Fruit fly (Drosophila melanogaster) whole organism, adult: ENCODE results near the gene CG33648.

Experiments
- CG11617 ChIP-seq: fragments of 200-800 bp; sonication (Bioruptor generic); optimal IDR thresholded peaks from 2 replicates; lab custom pipeline; 2017; ENCODE audit warnings: mild to moderate bottlenecking, missing biosample characterization, missing genetic modification reagents, missing genetic modification characterization
- CG12768 ChIP-seq: fragments of 200-800 bp; sonication (Bioruptor generic); optimal IDR thresholded peaks from 2 replicates; lab custom pipeline; 2017; ENCODE audit warnings: missing biosample characterization, missing genetic modification characterization, mild to moderate bottlenecking, moderate library complexity, missing genetic modification reagents
- CG14711 ChIP-seq: fragments of 200-800 bp; sonication (Bioruptor generic); optimal IDR thresholded peaks from 2 replicates; lab custom pipeline; 2018; ENCODE audit warnings: missing biosample characterization, mild to moderate bottlenecking, missing genetic modification characterization, moderate library complexity
- CG1620 ChIP-seq: fragments of 200-800 bp; sonication (Bioruptor generic); optimal IDR thresholded peaks from 2 replicates; lab custom pipeline; 2016; ENCODE audit warnings: missing biosample characterization, missing genetic modification characterization
- CG33017 ChIP-seq: fragments of 200-800 bp; sonication (Bioruptor generic); optimal IDR thresholded peaks from 2 replicates; lab custom pipeline; 2018; ENCODE audit warnings: missing biosample characterization, mild to moderate bottlenecking, missing genetic modification characterization, moderate library complexity
- CG5204 ChIP-seq: fragments of 200-800 bp; sonication (Bioruptor generic); optimal IDR thresholded peaks from 2 replicates; lab custom pipeline; 2016; ENCODE audit warnings: missing biosample characterization, missing genetic modification characterization
- CG7045 ChIP-seq: fragments of 200-800 bp; sonication (Bioruptor generic); optimal IDR thresholded peaks from 2 replicates; lab custom pipeline; 2017; ENCODE audit warnings: missing biosample characterization, mild to moderate bottlenecking, missing genetic modification characterization
- CG7101 ChIP-seq: fragments of 200-800 bp; sonication (Bioruptor generic); optimal IDR thresholded peaks from 2 replicates; lab custom pipeline; 2018; ENCODE audit warnings: missing biosample characterization, mild to moderate bottlenecking, missing genetic modification characterization, moderate library complexity
- Clk ChIP-seq: fragments of 200-800 bp; sonication (Bioruptor generic); optimal IDR thresholded peaks from 2 replicates; lab custom pipeline; 2017; ENCODE audit warnings: missing biosample characterization, missing genetic modification characterization
- Crg-1 ChIP-seq: fragments of 200-800 bp; sonication (Bioruptor generic); optimal IDR thresholded peaks from 2 replicates; lab custom pipeline; 2016; ENCODE audit warnings: missing biosample characterization, missing genetic modification characterization
- Hr96 ChIP-seq: fragments of 200-800 bp; sonication (Bioruptor generic); optimal IDR thresholded peaks from 2 replicates; lab custom pipeline; 2016; ENCODE audit warnings: missing biosample characterization, missing genetic modification characterization
- Mnt ChIP-seq: fragments of 200-800 bp; sonication (Bioruptor generic); optimal IDR thresholded peaks from 2 replicates; lab custom pipeline; 2016; ENCODE audit warnings: missing biosample characterization, mild to moderate bottlenecking, missing genetic modification characterization
- bab1 ChIP-seq: fragments of 200-800 bp; sonication (Bioruptor generic); optimal IDR thresholded peaks from 3 replicates; lab custom pipeline; 2019; ENCODE audit warnings: missing biosample characterization, mild to moderate bottlenecking, missing genetic modification characterization, moderate library complexity
- cic ChIP-seq: fragments of 200-800 bp; sonication (Bioruptor generic); optimal IDR thresholded peaks from 2 replicates; lab custom pipeline; 2017; ENCODE audit warnings: missing biosample characterization, mild to moderate bottlenecking, missing genetic modification characterization, moderate library complexity
- cnc ChIP-seq, 2 experiments: fragments of >200 bp; optimal IDR thresholded peaks; 2 replicates each; lab custom pipeline; 2017
- kay ChIP-seq: fragments of 200-800 bp; sonication (Bioruptor generic); peaks from one replicate; lab custom pipeline; 2016; ENCODE audit warnings: missing biosample characterization, missing genetic modification characterization, borderline replicate concordance
- ovo ChIP-seq: fragments of 200-800 bp; sonication (Bioruptor generic); optimal IDR thresholded peaks from 2 replicates; lab custom pipeline; 2016; ENCODE audit warnings: missing biosample characterization, missing genetic modification characterization
- pad ChIP-seq: fragments of 200-800 bp; sonication (Bioruptor generic); optimal IDR thresholded peaks from 3 replicates; lab custom pipeline; 2017; ENCODE audit warnings: missing biosample characterization, missing genetic modification characterization, mild to moderate bottlenecking, moderate library complexity, missing genetic modification reagents
- tj ChIP-seq: fragments of 200-800 bp; sonication (Bioruptor generic); optimal IDR thresholded peaks from 3 replicates; lab custom pipeline; 2017; ENCODE audit warnings: missing biosample characterization, mild to moderate bottlenecking, missing genetic modification characterization, moderate library complexity
- toe ChIP-seq: fragments of 200-800 bp; sonication (Bioruptor generic); optimal IDR thresholded peaks from 2 replicates; lab custom pipeline; 2016; ENCODE audit warnings: missing biosample characterization, missing genetic modification characterization

The CG33648 gene

dm6 chr2L:14517335-14517734 lies 6.8 kb upstream of the CG33648 start:
- TF ChIP-seq tj (GFP tag; lab: Kevin White, UChicago) (peak; percentile 25), Crg-1 (no peak)

dm6 chr2L:14517997-14518559 lies 6.0 kb upstream of the CG33648 start:
- TF ChIP-seq Clk (GFP tag; lab: Kevin White, UChicago) (no peak), ovo (GFP tag; lab: Kevin White, UChicago) (no peak), Hr96 (GFP tag; lab: Kevin White, UChicago) (no peak), cnc (optimal IDR thresholded peaks at IDR 0.05; lab: Kevin White, UChicago) (no peak), cic (GFP tag; lab: Kevin White, UChicago) (no peak), bab1 (no peak), Crg-1 (no peak), CG5204 (no peak)

DNA sequence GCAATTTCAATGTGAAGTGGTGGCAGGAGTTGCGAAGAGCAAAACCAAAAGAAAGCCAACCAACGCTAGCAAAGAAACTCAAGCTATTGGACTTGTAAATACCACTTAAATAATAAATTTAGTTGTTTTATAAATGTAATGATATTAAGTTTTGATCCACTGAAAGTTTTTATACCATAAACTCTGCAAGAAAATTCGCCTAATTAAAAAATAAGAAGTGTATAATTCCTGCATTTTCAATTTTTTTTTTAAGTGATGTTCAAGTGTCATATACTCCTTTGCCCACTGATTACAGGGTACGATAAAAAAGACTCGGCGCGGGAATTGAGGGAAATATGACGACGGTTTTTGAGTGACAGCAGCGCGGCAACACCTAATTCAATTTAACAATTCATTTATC lies 4.9 kb upstream of the CG33648 start:
- TF ChIP-seq CG33017 (tag; lab: Kevin White, UChicago), result no peak
- no peak for TF ChIP-seq CG7101 (tag; lab: Kevin White, UChicago)
- TF ChIP-seq bab1, result peak; percentile 17

dm6 chr2L:14520504-14520903 lies 3.6 kb upstream of the CG33648 start:
- TF ChIP-seq CG14711 (tag; lab: Kevin White, UChicago) (no peak), bab1 (no peak), ovo (GFP tag; lab: Kevin White, UChicago) (no peak), Crg-1 (no peak), CG11617 (GFP tag; lab: Kevin White, UChicago) (no peak), CG12768 (GFP tag; lab: Kevin White, UChicago) (no peak), CG7045 (GFP tag; lab: Kevin White, UChicago) (no peak), CG7101 (tag; lab: Kevin White, UChicago) (no peak), toe (no peak), CG1620 (GFP tag; lab: Kevin White, UChicago) (no peak), cic (GFP tag; lab: Kevin White, UChicago) (no peak), cnc (optimal IDR thresholded peaks at IDR 0.05; lab: Kevin White, UChicago) (no peak), tj (GFP tag; lab: Kevin White, UChicago) (no peak), kay (GFP tag; lab: Kevin White, UChicago) (no peak)

dm6 chr2L:14521472-14521871 lies 2.6 kb upstream of the CG33648 start:
- TF ChIP-seq toe, result no peak
- TF ChIP-seq ovo (GFP tag; lab: Kevin White, UChicago), result no peak
- TF ChIP-seq pad (GFP tag; lab: Kevin White, UChicago), result no peak
- no peak for TF ChIP-seq cnc (optimal IDR thresholded peaks at IDR 0.05; lab: Kevin White, UChicago)
- TF ChIP-seq CG1620 (GFP tag; lab: Kevin White, UChicago), result no peak
- no peak for TF ChIP-seq CG14711 (tag; lab: Kevin White, UChicago)
- no peak for TF ChIP-seq cic (GFP tag; lab: Kevin White, UChicago)

DNA sequence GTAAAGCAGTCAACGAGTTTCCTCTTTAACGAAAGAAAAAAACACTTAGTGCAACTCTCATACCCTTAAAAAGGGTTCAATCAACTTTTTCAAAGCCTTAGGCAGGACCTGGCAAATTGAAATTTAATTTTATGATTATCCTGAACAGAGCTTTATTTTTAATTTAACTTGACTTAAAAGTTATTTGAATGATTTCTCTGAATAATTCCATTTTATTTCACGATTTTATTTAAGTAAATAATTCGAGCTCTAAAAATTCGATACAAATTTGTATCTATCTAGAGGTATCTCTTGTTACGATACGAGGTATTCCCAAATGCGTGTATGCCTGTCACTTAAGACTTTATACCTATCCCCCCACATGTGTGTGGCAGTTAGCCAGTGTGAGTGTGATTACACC lies 381 bp upstream of the CG33648 start:
- no peak for TF ChIP-seq bab1
- TF ChIP-seq Hr96 (GFP tag; lab: Kevin White, UChicago), result no peak
- TF ChIP-seq CG11617 (GFP tag; lab: Kevin White, UChicago), result no peak
- no peak for TF ChIP-seq pad (GFP tag; lab: Kevin White, UChicago)
- TF ChIP-seq Mnt (GFP tag; lab: Kevin White, UChicago), result no peak
- no peak for TF ChIP-seq CG7045 (GFP tag; lab: Kevin White, UChicago)
- TF ChIP-seq kay (GFP tag; lab: Kevin White, UChicago), result no peak
- TF ChIP-seq CG5204, result no peak
- TF ChIP-seq cnc (optimal IDR thresholded peaks at IDR 0.05; lab: Kevin White, UChicago), result no peak
- TF ChIP-seq Crg-1, result no peak
- TF ChIP-seq Clk (GFP tag; lab: Kevin White, UChicago), result no peak
- no peak for TF ChIP-seq CG33017 (tag; lab: Kevin White, UChicago)
- no peak for TF ChIP-seq CG14711 (tag; lab: Kevin White, UChicago)
- TF ChIP-seq cic (GFP tag; lab: Kevin White, UChicago), result no peak
- no peak for TF ChIP-seq CG7101 (tag; lab: Kevin White, UChicago)
- no peak for TF ChIP-seq toe
- no peak for TF ChIP-seq tj (GFP tag; lab: Kevin White, UChicago)

dm6 chr2L:14527200-14527797 lies 3.2 kb downstream of the CG33648 start:
- TF ChIP-seq CG33017 (tag; lab: Kevin White, UChicago), result no peak
- TF ChIP-seq Crg-1, result no peak
- TF ChIP-seq Mnt (GFP tag; lab: Kevin White, UChicago), result no peak
- TF ChIP-seq CG5204, result no peak
- no peak for TF ChIP-seq Hr96 (GFP tag; lab: Kevin White, UChicago)
- TF ChIP-seq Clk (GFP tag; lab: Kevin White, UChicago), result no peak
- no peak for TF ChIP-seq CG11617 (GFP tag; lab: Kevin White, UChicago)
- no peak for TF ChIP-seq cnc (optimal IDR thresholded peaks at IDR 0.05; lab: Kevin White, UChicago)
- no peak for TF ChIP-seq CG12768 (GFP tag; lab: Kevin White, UChicago)
- TF ChIP-seq kay (GFP tag; lab: Kevin White, UChicago), result no peak
- no peak for TF ChIP-seq pad (GFP tag; lab: Kevin White, UChicago)
- TF ChIP-seq CG7101 (tag; lab: Kevin White, UChicago), result no peak
- TF ChIP-seq ovo (GFP tag; lab: Kevin White, UChicago), result no peak
